Fruit fly (Drosophila melanogaster) whole organism, wandering third instar larva: ENCODE results near the gene CG7120.

Source experiments
- Dif ChIP-seq: fragments of 200-275, 200-300 bp; sonication (Bioruptor generic); optimal IDR thresholded peaks from 2 replicates; lab custom pipeline; 2018; ENCODE audit warnings: missing biosample characterization, missing genetic modification characterization; ENCODE audit not compliant: partially characterized antibody
- Myc ChIP-seq: fragments of >200 bp; optimal IDR thresholded peaks from 2 replicates; lab custom pipeline; 2017
- OdsH ChIP-seq: fragments of 200-800 bp; sonication (Bioruptor generic); optimal IDR thresholded peaks from 2 replicates; lab custom pipeline; 2016; ENCODE audit warnings: missing biosample characterization, mild to moderate bottlenecking, missing genetic modification characterization
- br ChIP-seq: fragments of 200-800 bp; sonication (Bioruptor generic); optimal IDR thresholded peaks from 2 replicates; lab custom pipeline; 2016; ENCODE audit warnings: missing biosample characterization, missing genetic modification characterization
- jim ChIP-seq: fragments of 175-275, 200-325 bp; sonication (Bioruptor generic); optimal IDR thresholded peaks from 2 replicates; lab custom pipeline; 2016; ENCODE audit warnings: missing biosample characterization, mild to moderate bottlenecking, missing genetic modification characterization
- pan ChIP-seq: fragments of >200 bp; optimal IDR thresholded peaks from 2 replicates; lab custom pipeline; 2017
- psq ChIP-seq: fragments of 200-800 bp; sonication (Bioruptor generic); optimal IDR thresholded peaks from 3 replicates; lab custom pipeline; 2017; ENCODE audit warnings: missing biosample characterization, mild to moderate bottlenecking, missing genetic modification characterization, moderate library complexity
- rgr ChIP-seq: fragments of 200-800 bp; sonication (Bioruptor generic); optimal IDR thresholded peaks from 3 replicates; lab custom pipeline; 2016; ENCODE audit warnings: missing biosample characterization, mild to moderate bottlenecking, missing genetic modification characterization
- usp ChIP-seq: fragments of >200 bp; optimal IDR thresholded peaks from 2 replicates; lab custom pipeline; 2017; ENCODE audit warnings: missing biosample characterization, missing genetic modification characterization

DNA sequence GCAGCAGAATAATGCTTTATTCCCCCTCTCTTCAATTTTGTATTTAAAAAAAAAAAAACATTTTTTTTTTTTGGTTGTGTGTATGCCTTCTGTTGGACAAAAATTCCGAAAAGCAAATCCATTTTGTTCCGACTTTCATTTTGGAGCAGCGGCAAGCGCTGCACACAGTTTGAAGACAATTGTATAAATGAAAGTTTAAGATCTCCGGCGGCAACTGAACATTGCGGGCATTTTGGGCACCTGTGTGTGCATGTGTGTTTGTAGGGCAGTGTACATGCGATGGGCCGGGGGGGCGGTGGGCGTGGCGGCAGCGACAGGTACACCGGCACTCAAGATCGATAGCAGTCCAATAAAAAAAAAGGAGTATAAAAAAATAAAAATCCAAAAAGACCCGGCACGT lies 26.3 kb upstream of the CG7120 start:
- TF ChIP-seq OdsH (GFP tag; lab: Kevin White, UChicago) (no peak), usp (GFP tag; lab: Kevin White, UChicago) (no peak), Myc (no peak), jim (GFP tag; lab: Kevin White, UChicago) (no peak), rgr (GFP tag; lab: Kevin White, UChicago) (no peak), pan (lab: Kevin White, UChicago) (no peak), Dif (no peak), psq (GFP tag; lab: Kevin White, UChicago) (no peak), br (no peak)
